Worm (Caenorhabditis elegans) whole organism, young adult: Measurements from ENCODE around the gene cest-2.2.

Experiments used
- B0035.1 ChIP-seq: sonication (generic microtip); optimal IDR thresholded peaks from 2 replicates; lab custom pipeline; 2016; ENCODE audit warnings: missing genetic modification characterization, mild to moderate bottlenecking, missing compliant biosample characterization, missing genotype, missing genetic modification reagents
- B0336.3 ChIP-seq: fragments of 200-800 bp; sonication (Bioruptor generic); IDR thresholded peaks from 2 replicates; pipeline ENCODE4 v1.3.6; 2022; ENCODE audit warnings: missing genetic modification characterization, missing compliant biosample characterization
- C17E4.6 ChIP-seq: fragments of 200-800 bp; sonication (Bioruptor generic); IDR thresholded peaks from 2 replicates; pipeline ENCODE4 v1.3.6; 2022; ENCODE audit warnings: missing genetic modification reagents, missing genetic modification characterization, missing compliant biosample characterization
- F33H1.4 ChIP-seq: fragments of 200-800 bp; sonication (Bioruptor generic); IDR thresholded peaks from 2 replicates; pipeline ENCODE4 v1.3.6; 2022; ENCODE audit warnings: missing genetic modification reagents, missing genetic modification characterization, missing compliant biosample characterization
- F49E8.2 ChIP-seq: sonication (generic microtip); optimal IDR thresholded peaks from 3 replicates; lab custom pipeline; 2017; ENCODE audit warnings: missing genetic modification characterization, mild to moderate bottlenecking, missing compliant biosample characterization, antibody characterized with exemption, moderate library complexity; ENCODE audit not compliant: insufficient read depth
- F52B5.7 ChIP-seq: sonication (generic microtip); optimal IDR thresholded peaks from 2 replicates; lab custom pipeline; 2016; ENCODE audit warnings: mild to moderate bottlenecking, missing genetic modification characterization, missing compliant biosample characterization
- Y53G8AR.9 ChIP-seq: fragments of 200-800 bp; sonication (Bioruptor generic); conservative IDR thresholded peaks from 2 replicates; pipeline ENCODE4 v1.3.6; 2022; ENCODE audit warnings: missing genetic modification reagents, missing genetic modification characterization, missing compliant biosample characterization
- akir-1 ChIP-seq: fragments of 200-800 bp; sonication (Bioruptor generic); optimal IDR thresholded peaks from 2 replicates; lab custom pipeline; 2018; ENCODE audit warnings: mild to moderate bottlenecking, missing genetic modification characterization, moderate library complexity, missing compliant biosample characterization
- atf-7 ChIP-seq: sonication (generic microtip); optimal IDR thresholded peaks from 2 replicates; lab custom pipeline; 2017; ENCODE audit warnings: mild to moderate bottlenecking, missing genetic modification characterization, missing compliant biosample characterization
- attf-5 ChIP-seq: fragments of 200-800 bp; sonication (Bioruptor generic); optimal IDR thresholded peaks from 2 replicates; lab custom pipeline; 2018; ENCODE audit warnings: mild to moderate bottlenecking, missing genetic modification characterization, missing compliant biosample characterization
- ccch-3 ChIP-seq: fragments of 200-800 bp; sonication (Bioruptor generic); optimal IDR thresholded peaks from 2 replicates; lab custom pipeline; 2018; ENCODE audit warnings: mild to moderate bottlenecking, missing genetic modification characterization, missing compliant biosample characterization
- ceh-27 ChIP-seq: fragments of 200-800 bp; sonication (Bioruptor generic); optimal IDR thresholded peaks from 2 replicates; lab custom pipeline; 2018; ENCODE audit warnings: mild to moderate bottlenecking, missing genetic modification characterization, moderate library complexity, missing compliant biosample characterization
- ceh-40 ChIP-seq: fragments of 200-800 bp; sonication (Bioruptor generic); IDR thresholded peaks from 2 replicates; pipeline ENCODE4 v1.3.6; 2022; ENCODE audit warnings: missing genetic modification characterization, missing compliant biosample characterization
- ceh-79 ChIP-seq: sonication (generic microtip); optimal IDR thresholded peaks from 2 replicates; lab custom pipeline; 2017; ENCODE audit warnings: mild to moderate bottlenecking, missing genetic modification characterization, missing compliant biosample characterization
- dox-1 ChIP-seq: fragments of 200-800 bp; sonication (Bioruptor generic); IDR thresholded peaks from 2 replicates; pipeline ENCODE4 v1.3.6; 2022; ENCODE audit warnings: missing genetic modification reagents, missing genetic modification characterization, missing compliant biosample characterization
- ekl-4 ChIP-seq: fragments of 200-800 bp; sonication (Bioruptor generic); IDR thresholded peaks from 2 replicates; pipeline ENCODE4 v1.3.6; 2022; ENCODE audit warnings: missing genetic modification reagents, missing genetic modification characterization, missing compliant biosample characterization
- hlh-12 ChIP-seq: sonication (generic microtip); optimal IDR thresholded peaks from 2 replicates; lab custom pipeline; 2016; ENCODE audit warnings: missing genetic modification characterization, missing compliant biosample characterization
- hmg-1.2 ChIP-seq: fragments of 200-800 bp; sonication (Bioruptor generic); IDR thresholded peaks from 2 replicates; pipeline ENCODE4 v1.3.6; 2022; ENCODE audit warnings: missing genetic modification reagents, missing genetic modification characterization, missing compliant biosample characterization
- hmg-20 ChIP-seq: fragments of 200-800 bp; sonication (Bioruptor generic); IDR thresholded peaks from 2 replicates; pipeline ENCODE4 v1.3.6; 2022; ENCODE audit warnings: missing genetic modification reagents, missing genetic modification characterization, missing compliant biosample characterization
- hrde-1 ChIP-seq: sonication (generic microtip); optimal IDR thresholded peaks from 2 replicates; lab custom pipeline; 2016; ENCODE audit warnings: missing genetic modification characterization, mild to moderate bottlenecking, missing compliant biosample characterization, moderate library complexity, missing genotype, missing genetic modification reagents, borderline replicate concordance
- lin-26 ChIP-seq: fragments of 200-800 bp; sonication (Bioruptor generic); IDR thresholded peaks from 2 replicates; pipeline ENCODE4 v1.3.6; 2022; ENCODE audit warnings: missing genetic modification reagents, missing genetic modification characterization, missing compliant biosample characterization
- lir-1 ChIP-seq: fragments of 200-800 bp; sonication (Bioruptor generic); conservative IDR thresholded peaks from 2 replicates; pipeline ENCODE4 v1.3.6; 2022; ENCODE audit warnings: missing genetic modification reagents, missing genetic modification characterization, missing compliant biosample characterization
- madf-3 ChIP-seq: fragments of 200-800 bp; sonication (Bioruptor generic); IDR thresholded peaks from 2 replicates; pipeline ENCODE4 v1.3.6; 2022; ENCODE audit warnings: missing genetic modification reagents, missing genetic modification characterization, missing compliant biosample characterization
- madf-6 ChIP-seq: fragments of 200-800 bp; sonication (Bioruptor generic); IDR thresholded peaks from 2 replicates; pipeline ENCODE4 v1.3.6; 2022; ENCODE audit warnings: missing genetic modification reagents, missing genetic modification characterization, missing compliant biosample characterization
- mcd-1 ChIP-seq: fragments of 200-800 bp; sonication (Bioruptor generic); IDR thresholded peaks from 2 replicates; pipeline ENCODE4 v1.3.6; 2022; ENCODE audit warnings: missing genetic modification reagents, missing genetic modification characterization, missing compliant biosample characterization
- mel-28 ChIP-seq: sonication (generic microtip); optimal IDR thresholded peaks from 2 replicates; lab custom pipeline; 2016; ENCODE audit warnings: borderline replicate concordance, mild to moderate bottlenecking, missing genetic modification characterization, missing compliant biosample characterization
- mes-4 ChIP-seq: sonication (generic microtip); optimal IDR thresholded peaks from 2 replicates; lab custom pipeline; 2016; ENCODE audit warnings: missing genotype, missing genetic modification characterization, missing compliant biosample characterization
- nfyb-1 ChIP-seq: fragments of 200-800 bp; sonication (Bioruptor generic); IDR thresholded peaks from 2 replicates; pipeline ENCODE4 v1.3.6; 2022; ENCODE audit warnings: missing genetic modification reagents, missing genetic modification characterization, missing compliant biosample characterization
- nhr-80 ChIP-seq: sonication (generic microtip); optimal IDR thresholded peaks from 2 replicates; lab custom pipeline; 2016; ENCODE audit warnings: missing genetic modification characterization, missing compliant biosample characterization
- pha-4 ChIP-seq: fragments of 150-350 bp; sonication (generic microtip); optimal IDR thresholded peaks from 2 replicates; lab custom pipeline; 2014; ENCODE audit warnings: missing biosample characterization, missing genetic modification reagents, missing genetic modification characterization
- rpc-1 ChIP-seq, 2 experiments: fragments of 150-350 bp in 1 of 2; sonication (generic microtip) in 1 of 2; optimal IDR thresholded peaks; 2 replicates each; lab custom pipeline; 2014 to 2018; ENCODE audit warnings: missing biosample characterization in 1 of 2, missing genetic modification characterization in 1 of 2, missing genetic modification reagents in 1 of 2, missing genotype in 1 of 2
- snpc-3.4 ChIP-seq: sonication (generic microtip); optimal IDR thresholded peaks from 2 replicates; lab custom pipeline; 2017; ENCODE audit warnings: missing genetic modification characterization, mild to moderate bottlenecking, missing compliant biosample characterization, antibody characterized with exemption, moderate library complexity, missing genotype, missing genetic modification reagents
- tbx-9 ChIP-seq: sonication (generic microtip); optimal IDR thresholded peaks from 2 replicates; lab custom pipeline; 2016; ENCODE audit warnings: borderline replicate concordance, missing genetic modification characterization, inconsistent platforms, missing compliant biosample characterization
- zfh-2 ChIP-seq: fragments of 200-800 bp; sonication (Bioruptor generic); conservative IDR thresholded peaks from 2 replicates; pipeline ENCODE4 v1.3.6; 2022; ENCODE audit warnings: missing genetic modification reagents, missing genetic modification characterization, missing compliant biosample characterization
- ztf-25 ChIP-seq: fragments of 200-800 bp; sonication (Bioruptor generic); IDR thresholded peaks from 2 replicates; pipeline ENCODE4 v1.3.6; 2022; ENCODE audit warnings: missing genetic modification reagents, missing genetic modification characterization, missing compliant biosample characterization
- ztf-26 ChIP-seq: sonication (generic microtip); optimal IDR thresholded peaks from 2 replicates; lab custom pipeline; 2017; ENCODE audit warnings: missing genetic modification characterization, missing compliant biosample characterization

Gene cest-2.2

ce11 chrV:14128858-14129257 lies 46.3 kb downstream of the cest-2.2 start:
- no peak for TF ChIP-seq rpc-1 (optimal IDR thresholded peaks at IDR 0.05; lab: Kevin White, UChicago)
- no peak for TF ChIP-seq rpc-1 (tag; optimal IDR thresholded peaks at IDR 0.05; lab: Kevin White, UChicago)
- no peak for TF ChIP-seq C17E4.6 (GFP tag; lab: Robert Waterston, UW)
- no peak for TF ChIP-seq lir-1 (GFP tag; lab: Robert Waterston, UW)
- TF ChIP-seq ceh-79 (tag; lab: Kevin White, UChicago): no peak
- TF ChIP-seq snpc-3.4 (tag; lab: Kevin White, UChicago): no peak
- TF ChIP-seq mel-28 (tag; lab: Kevin White, UChicago): no peak
- TF ChIP-seq nhr-80 (tag; lab: Kevin White, UChicago): no peak
- no peak for TF ChIP-seq B0336.3 (GFP tag; lab: Robert Waterston, UW)
- TF ChIP-seq madf-6: no peak
- TF ChIP-seq F49E8.2 (tag; lab: Kevin White, UChicago): no peak
- TF ChIP-seq ekl-4 (GFP tag; lab: Robert Waterston, UW): no peak
- no peak for TF ChIP-seq F52B5.7 (tag; lab: Kevin White, UChicago)
- TF ChIP-seq tbx-9 (tag; lab: Kevin White, UChicago): no peak
- no peak for TF ChIP-seq B0035.1 (tag; lab: Kevin White, UChicago)
- no peak for TF ChIP-seq attf-5 (GFP tag; lab: Kevin White, UChicago)
- no peak for TF ChIP-seq ccch-3 (GFP tag; lab: Kevin White, UChicago)
- no peak for TF ChIP-seq lin-26 (GFP tag; lab: Robert Waterston, UW)
- no peak for TF ChIP-seq hmg-20 (GFP tag; lab: Robert Waterston, UW)
- no peak for TF ChIP-seq mes-4 (tag; lab: Kevin White, UChicago)
- no peak for TF ChIP-seq nfyb-1 (GFP tag; lab: Robert Waterston, UW)

ce11 chrV:14127834-14128233 lies 47.3 kb downstream of the cest-2.2 start:
- TF ChIP-seq hmg-1.2 (GFP tag; lab: Robert Waterston, UW) (peak; percentile 31; the same call in 1 of the 2 replicates), dox-1 (GFP tag; lab: Robert Waterston, UW) (peak; percentile 37; the same call in 1 of the 2 replicates), nhr-80 (tag; lab: Kevin White, UChicago) (peak; percentile 72), ztf-26 (tag; lab: Kevin White, UChicago) (no peak), lir-1 (GFP tag; lab: Robert Waterston, UW) (no peak), hrde-1 (no peak)

ce11 chrV:14126341-14126924 lies 48.7 kb downstream of the cest-2.2 start:
- TF ChIP-seq ceh-40 (GFP tag; lab: Robert Waterston, UW): no peak
- TF ChIP-seq mel-28 (tag; lab: Kevin White, UChicago): no peak
- TF ChIP-seq akir-1 (GFP tag; lab: Kevin White, UChicago): no peak
- no peak for TF ChIP-seq pha-4 (tag; lab: Kevin White, UChicago)
- TF ChIP-seq mes-4 (tag; lab: Kevin White, UChicago): no peak
- no peak for TF ChIP-seq madf-3 (GFP tag; lab: Robert Waterston, UW)
- TF ChIP-seq hlh-12 (tag; lab: Kevin White, UChicago): no peak
- peak; percentile 53; the same call in 1 of the 2 replicates for TF ChIP-seq zfh-2
- TF ChIP-seq atf-7 (tag; lab: Kevin White, UChicago): no peak
- peak; percentile 1 for TF ChIP-seq ceh-27 (GFP tag; lab: Kevin White, UChicago)

ce11 chrV:14124187-14124586 lies 51.0 kb downstream of the cest-2.2 start:
- TF ChIP-seq ztf-25 (0 out of 2 replicates have a peak, but pooled peaks have one; percentile 21), lin-26 (GFP tag; lab: Robert Waterston, UW) (0 out of 2 replicates have a peak, but pooled peaks have one; percentile 41), dox-1 (GFP tag; lab: Robert Waterston, UW) (peak; percentile 44; the same call in 1 of the 2 replicates), mcd-1 (GFP tag; lab: Robert Waterston, UW) (peak; percentile 51), Y53G8AR.9 (GFP tag; lab: Robert Waterston, UW) (0 out of 2 replicates have a peak, but pooled peaks have one; percentile 39), F33H1.4 (peak; percentile 77), madf-6 (peak; percentile 24; the same call in 1 of the 2 replicates)
